Worm (Caenorhabditis elegans): ENCODE data around the gene dyf-4.

Gene dyf-4

ce11 chrV:12494522-12494921 is 31.0 kb downstream of the dyf-4 start, which contains the start of gene mrps-11:
Gene mrps-11, minus strand, starts transcription at chrV:12494622.
- TF ChIP-seq cnd-1 (tag; optimal IDR thresholded peaks at IDR 0.05) (no peak), ces-1 (GFP tag; optimal IDR thresholded peaks at IDR 0.05) (no peak), nhr-28 (tag; optimal IDR thresholded peaks at IDR 0.05) (no peak), nhr-2 (tag; optimal IDR thresholded peaks at IDR 0.05) (no peak), lin-32 (GFP tag; optimal IDR thresholded peaks at IDR 0.05) (no peak), unc-62 (GFP tag; optimal IDR thresholded peaks at IDR 0.05) (no peak), nhr-12 (tag; optimal IDR thresholded peaks at IDR 0.05) (no peak), hlh-1 (tag; optimal IDR thresholded peaks at IDR 0.05) (no peak), sptf-1 (tag; optimal IDR thresholded peaks at IDR 0.05) (no peak), mab-5 (tag; optimal IDR thresholded peaks at IDR 0.05) (no peak), elt-3 (tag; optimal IDR thresholded peaks at IDR 0.05) (no peak)

- no peak for TF ChIP-seq unc-62 (GFP tag; optimal IDR thresholded peaks at IDR 0.05)
- no peak for TF ChIP-seq nhr-12 (tag; optimal IDR thresholded peaks at IDR 0.05)
- TF ChIP-seq zip-8 (tag; optimal IDR thresholded peaks at IDR 0.05): no peak
- no peak for TF ChIP-seq ceh-83 (GFP tag; optimal IDR thresholded peaks at IDR 0.05)
- no peak for TF ChIP-seq mep-1 (tag; optimal IDR thresholded peaks at IDR 0.05)
- no peak for TF ChIP-seq ceh-39 (tag; optimal IDR thresholded peaks at IDR 0.05)
- no peak for TF ChIP-seq bed-3 (GFP tag; optimal IDR thresholded peaks at IDR 0.05)
- TF ChIP-seq sptf-1 (tag; optimal IDR thresholded peaks at IDR 0.05): no peak
- TF ChIP-seq M03D4.4 (tag; optimal IDR thresholded peaks at IDR 0.05): no peak
- TF ChIP-seq nhr-237 (tag; optimal IDR thresholded peaks at IDR 0.05): no peak
- TF ChIP-seq snpc-4 (tag; optimal IDR thresholded peaks at IDR 0.05): no peak
Measured at ce11 chrV:12491070-12491643, 34.4 kb downstream of the dyf-4 start.

ce11 chrV:12488002-12488401 is 37.5 kb downstream of the dyf-4 start:
- TF ChIP-seq drap-1 (GFP tag; optimal IDR thresholded peaks at IDR 0.05): no peak

- no peak for TF ChIP-seq nhr-2 (tag; optimal IDR thresholded peaks at IDR 0.05)
- TF ChIP-seq pha-4 (tag; optimal IDR thresholded peaks at IDR 0.05): peak; percentile 40
Measured at ce11 chrV:12486934-12487333, 38.6 kb downstream of the dyf-4 start, which contains the start of gene inx-11. Gene inx-11, plus strand, starts transcription at chrV:12487234.

- TF ChIP-seq lin-13 (tag; optimal IDR thresholded peaks at IDR 0.05): no peak
- no peak for TF ChIP-seq zip-8 (tag; optimal IDR thresholded peaks at IDR 0.05)
Measured at ce11 chrV:12484585-12484984, 41.0 kb downstream of the dyf-4 start, which contains the start of gene srt-39. Gene srt-39, plus strand, starts transcription at chrV:12484885.

ce11 chrV:12478990-12479389 is 46.5 kb downstream of the dyf-4 start:
- TF ChIP-seq unc-120 (tag; optimal IDR thresholded peaks at IDR 0.05; ENCODE audit: poor library complexity, severe bottlenecking) (peak; percentile 27), tbx-8 (GFP tag; optimal IDR thresholded peaks at IDR 0.05) (no peak), nhr-28 (tag; optimal IDR thresholded peaks at IDR 0.05) (no peak), hlh-1 (tag; optimal IDR thresholded peaks at IDR 0.05) (peak; percentile 54)

- no peak for TF ChIP-seq bed-3 (GFP tag; optimal IDR thresholded peaks at IDR 0.05)
- no peak for TF ChIP-seq mep-1 (tag; optimal IDR thresholded peaks at IDR 0.05)
- TF ChIP-seq nhr-76 (tag; optimal IDR thresholded peaks at IDR 0.05): no peak
- peak; percentile 9 for TF ChIP-seq ham-2 (GFP tag; optimal IDR thresholded peaks at IDR 0.05)
- no peak for TF ChIP-seq unc-62 (GFP tag; optimal IDR thresholded peaks at IDR 0.05)
Measured at ce11 chrV:12478111-12478510, 47.4 kb downstream of the dyf-4 start, which contains the start of gene atn-1. Gene atn-1, plus strand, starts transcription at chrV:12478411.

- TF ChIP-seq unc-120 (tag; optimal IDR thresholded peaks at IDR 0.05; ENCODE audit: poor library complexity, severe bottlenecking): peak; percentile 72
- no peak for TF ChIP-seq lsy-2 (tag; optimal IDR thresholded peaks at IDR 0.05)
- TF ChIP-seq hlh-1 (tag; optimal IDR thresholded peaks at IDR 0.05): peak; percentile 22
- TF ChIP-seq unc-62 (GFP tag; optimal IDR thresholded peaks at IDR 0.05): peak; percentile 34
Measured at ce11 chrV:12477139-12477538, 48.4 kb downstream of the dyf-4 start.
